Fruit fly (Drosophila melanogaster) whole organism, prepupa: Measurements from ENCODE around the gene CG31661.

Source experiments
- Blimp-1 ChIP-seq: fragments of 200-800 bp; sonication (Bioruptor generic); optimal IDR thresholded peaks from 3 replicates; lab custom pipeline; 2017; ENCODE audit warnings: missing biosample characterization, missing genetic modification characterization, mild to moderate bottlenecking, moderate library complexity, missing genetic modification reagents
- CG10669 ChIP-seq: fragments of 200-800 bp; sonication (Bioruptor generic); optimal IDR thresholded peaks from 3 replicates; lab custom pipeline; 2018; ENCODE audit warnings: missing biosample characterization, mild to moderate bottlenecking, missing genetic modification characterization, moderate library complexity
- CG11294 ChIP-seq: fragments of 200-800 bp; sonication (Bioruptor generic); IDR thresholded peaks from 2 replicates; pipeline ENCODE4 v1.3.6; 2022; ENCODE audit warnings: missing biosample characterization, missing genetic modification characterization
- CG11762 ChIP-seq: fragments of 200-800 bp; sonication (Bioruptor generic); optimal IDR thresholded peaks from 3 replicates; lab custom pipeline; 2016; ENCODE audit warnings: missing biosample characterization, missing genetic modification characterization; ENCODE audit not compliant: insufficient read depth
- CG11902 ChIP-seq: fragments of 200-800 bp; sonication (Bioruptor generic); optimal IDR thresholded peaks from 3 replicates; lab custom pipeline; 2016; ENCODE audit warnings: missing biosample characterization, missing genetic modification characterization
- CG16779 ChIP-seq: fragments of 200-800 bp; sonication (Bioruptor generic); optimal IDR thresholded peaks from 3 replicates; lab custom pipeline; 2017; ENCODE audit warnings: missing biosample characterization, mild to moderate bottlenecking, missing genetic modification characterization
- CG3032 ChIP-seq: fragments of 200-800 bp; optimal IDR thresholded peaks from 2 replicates; lab custom pipeline; 2019; ENCODE audit warnings: missing biosample characterization, mild to moderate bottlenecking, missing genetic modification characterization, moderate library complexity
- CG34406 ChIP-seq: fragments of 200-800 bp; sonication (Bioruptor generic); optimal IDR thresholded peaks from 3 replicates; lab custom pipeline; 2016; ENCODE audit warnings: missing biosample characterization, missing genetic modification characterization
- CG3919 ChIP-seq: fragments of 200-800 bp; sonication (Bioruptor generic); optimal IDR thresholded peaks from 3 replicates; lab custom pipeline; 2016; ENCODE audit warnings: missing biosample characterization, missing genetic modification characterization
- CG6163 ChIP-seq: fragments of 200-800 bp; sonication (Bioruptor generic); IDR thresholded peaks from 3 replicates; pipeline ENCODE4 v1.3.6; 2022; ENCODE audit warnings: missing biosample characterization, missing genetic modification characterization
- CG6792 ChIP-seq: fragments of 200-800 bp; sonication (Bioruptor generic); optimal IDR thresholded peaks from 3 replicates; lab custom pipeline; 2016; ENCODE audit warnings: missing biosample characterization, missing genetic modification characterization
- CG6808 ChIP-seq: fragments of 200-800 bp; sonication (Bioruptor generic); optimal IDR thresholded peaks from 3 replicates; lab custom pipeline; 2017; ENCODE audit warnings: missing biosample characterization, missing genetic modification characterization, mild to moderate bottlenecking, moderate library complexity, missing genetic modification reagents
- CG6854 ChIP-seq: fragments of 200-800 bp; sonication (Bioruptor generic); optimal IDR thresholded peaks from 2 replicates; lab custom pipeline; 2017; ENCODE audit warnings: missing biosample characterization, mild to moderate bottlenecking, missing genetic modification characterization
- CG7368 ChIP-seq: fragments of 200-800 bp; sonication (Bioruptor generic); optimal IDR thresholded peaks from 3 replicates; lab custom pipeline; 2016; ENCODE audit warnings: missing biosample characterization, missing genetic modification characterization
- CG8119 ChIP-seq: fragments of 200-800 bp; sonication (Bioruptor generic); IDR thresholded peaks from 3 replicates; pipeline ENCODE4 v1.3.6; 2022; ENCODE audit warnings: missing biosample characterization, missing genetic modification characterization
- CG8319 ChIP-seq: fragments of 200-800 bp; sonication (Bioruptor generic); optimal IDR thresholded peaks from 3 replicates; lab custom pipeline; 2016; ENCODE audit warnings: missing biosample characterization, missing genetic modification characterization
- CG9139 ChIP-seq: fragments of 200-800 bp; sonication (Bioruptor generic); optimal IDR thresholded peaks from 3 replicates; lab custom pipeline; 2017; ENCODE audit warnings: missing biosample characterization, mild to moderate bottlenecking, missing genetic modification characterization
- Eip75B ChIP-seq: fragments of 200-800 bp; sonication (Bioruptor generic); optimal IDR thresholded peaks from 3 replicates; lab custom pipeline; 2016; ENCODE audit warnings: missing biosample characterization, missing genetic modification characterization
- Eip78C ChIP-seq: fragments of 200-800 bp; sonication (Bioruptor generic); peaks from one replicate; lab custom pipeline; 2016; ENCODE audit warnings: missing biosample characterization, missing genetic modification characterization
- Eip93F ChIP-seq: fragments of 200-800 bp; sonication (Bioruptor generic); optimal IDR thresholded peaks from 2 replicates; lab custom pipeline; 2016; ENCODE audit warnings: missing biosample characterization, mild to moderate bottlenecking, missing genetic modification characterization
- Ets96B ChIP-seq: fragments of 200-800 bp; optimal IDR thresholded peaks from 2 replicates; lab custom pipeline; 2019; ENCODE audit warnings: missing biosample characterization, mild to moderate bottlenecking, missing genetic modification characterization, moderate library complexity
- Gug ChIP-seq: fragments of 200-800 bp; sonication (Bioruptor generic); IDR thresholded peaks from 2 replicates; pipeline ENCODE4 v1.3.6; 2022; ENCODE audit warnings: missing biosample characterization, missing genetic modification characterization
- Hr38 ChIP-seq: sonication (Bioruptor generic); optimal IDR thresholded peaks from 2 replicates; lab custom pipeline; 2016; ENCODE audit warnings: missing biosample characterization, missing genetic modification characterization
- Hr39 ChIP-seq: fragments of 200-800 bp; sonication (Bioruptor generic); optimal IDR thresholded peaks from 2 replicates; lab custom pipeline; 2016; ENCODE audit warnings: missing biosample characterization, missing genetic modification characterization
- Hr4 ChIP-seq: fragments of 200-800 bp; sonication (Bioruptor generic); optimal IDR thresholded peaks from 3 replicates; lab custom pipeline; 2016; ENCODE audit warnings: missing biosample characterization, missing genetic modification characterization
- Lpt ChIP-seq: fragments of 200-800 bp; sonication (Bioruptor generic); optimal IDR thresholded peaks from 3 replicates; lab custom pipeline; 2016; ENCODE audit warnings: missing biosample characterization, missing genetic modification characterization
- Met ChIP-seq: fragments of 200-800 bp; sonication (Bioruptor generic); optimal IDR thresholded peaks from 3 replicates; lab custom pipeline; 2016; ENCODE audit warnings: missing biosample characterization, missing genetic modification characterization
- OdsH ChIP-seq: fragments of 200-800 bp; sonication (Bioruptor generic); optimal IDR thresholded peaks from 3 replicates; lab custom pipeline; 2016; ENCODE audit warnings: missing biosample characterization, missing genetic modification characterization
- Smox ChIP-seq: fragments of 200-800 bp; sonication (Bioruptor generic); optimal IDR thresholded peaks from 3 replicates; lab custom pipeline; 2016; ENCODE audit warnings: missing biosample characterization, missing genetic modification characterization
- Sox102F ChIP-seq: fragments of 200-800 bp; sonication (Bioruptor generic); optimal IDR thresholded peaks from 2 replicates; lab custom pipeline; 2016; ENCODE audit warnings: missing biosample characterization, mild to moderate bottlenecking, missing genetic modification characterization
- Sox14 ChIP-seq: fragments of 200-800 bp; sonication (Bioruptor generic); optimal IDR thresholded peaks from 3 replicates; lab custom pipeline; 2016; ENCODE audit warnings: missing biosample characterization, missing genetic modification characterization
- Sox15 ChIP-seq: fragments of 200-800 bp; sonication (Bioruptor generic); optimal IDR thresholded peaks from 3 replicates; lab custom pipeline; 2016; ENCODE audit warnings: missing biosample characterization, missing genetic modification characterization
- achi ChIP-seq: fragments of 200-800 bp; sonication (Bioruptor generic); optimal IDR thresholded peaks from 3 replicates; lab custom pipeline; 2016; ENCODE audit warnings: missing biosample characterization, missing genetic modification characterization
- acj6 ChIP-seq: fragments of 200-800 bp; sonication (Bioruptor generic); optimal IDR thresholded peaks from 3 replicates; lab custom pipeline; 2016; ENCODE audit warnings: missing biosample characterization, missing genetic modification characterization
- cyc ChIP-seq: fragments of 200-800 bp; sonication (Bioruptor generic); optimal IDR thresholded peaks from 3 replicates; lab custom pipeline; 2016; ENCODE audit warnings: missing biosample characterization, missing genetic modification characterization
- dac ChIP-seq: fragments of 200-800 bp; sonication (Bioruptor generic); optimal IDR thresholded peaks from 2 replicates; lab custom pipeline; 2017; ENCODE audit warnings: missing biosample characterization, mild to moderate bottlenecking, missing genetic modification characterization
- eg ChIP-seq: fragments of 200-800 bp; sonication (Bioruptor generic); IDR thresholded peaks from 3 replicates; pipeline ENCODE4 v1.3.6; 2022; ENCODE audit warnings: missing biosample characterization, missing genetic modification characterization
- esn ChIP-seq: fragments of 200-800 bp; sonication (Bioruptor generic); optimal IDR thresholded peaks from 2 replicates; lab custom pipeline; 2016; ENCODE audit warnings: missing biosample characterization, mild to moderate bottlenecking, missing genetic modification characterization, moderate library complexity
- fd59A ChIP-seq: fragments of 200-800 bp; sonication (Bioruptor generic); optimal IDR thresholded peaks from 2 replicates; lab custom pipeline; 2017; ENCODE audit warnings: missing biosample characterization, mild to moderate bottlenecking, missing genetic modification characterization, missing genetic modification reagents
- fd85E ChIP-seq: fragments of 200-800 bp; sonication (Bioruptor generic); optimal IDR thresholded peaks from 3 replicates; lab custom pipeline; 2016; ENCODE audit warnings: missing biosample characterization, missing genetic modification characterization
- fkh ChIP-seq: fragments of 200-800 bp; sonication (Bioruptor generic); optimal IDR thresholded peaks from 3 replicates; lab custom pipeline; 2017; ENCODE audit warnings: missing biosample characterization, mild to moderate bottlenecking, missing genetic modification characterization, moderate library complexity
- lz ChIP-seq: fragments of 200-800 bp; sonication (Bioruptor generic); optimal IDR thresholded peaks from 3 replicates; lab custom pipeline; 2016; ENCODE audit warnings: missing biosample characterization, missing genetic modification characterization
- net ChIP-seq: fragments of 200-800 bp; sonication (Bioruptor generic); optimal IDR thresholded peaks from 3 replicates; lab custom pipeline; 2016; ENCODE audit warnings: missing biosample characterization, missing genetic modification characterization
- pdm3 ChIP-seq: fragments of 200-800 bp; sonication (Bioruptor generic); optimal IDR thresholded peaks from 3 replicates; lab custom pipeline; 2016; ENCODE audit warnings: missing biosample characterization, missing genetic modification characterization
- salr ChIP-seq, 2 experiments: fragments of 200-800 bp; sonication (Bioruptor generic); optimal IDR thresholded peaks; 3 replicates each; lab custom pipeline; 2016 to 2018; ENCODE audit warnings: missing biosample characterization in 2 of 2, missing genetic modification characterization in 2 of 2, mild to moderate bottlenecking in 1 of 2
- spab ChIP-seq: fragments of 200-800 bp; sonication (Bioruptor generic); optimal IDR thresholded peaks from 2 replicates; lab custom pipeline; 2017; ENCODE audit warnings: missing biosample characterization, mild to moderate bottlenecking, missing genetic modification characterization, missing genetic modification reagents
- ss ChIP-seq, 2 experiments: fragments of 200-800 bp; sonication (Bioruptor generic); optimal IDR thresholded peaks; 2 replicates in 1 of 2; 3 replicates in 1 of 2; lab custom pipeline; 2017 to 2018; ENCODE audit warnings: mild to moderate bottlenecking in 2 of 2, missing biosample characterization in 2 of 2, missing genetic modification characterization in 2 of 2, moderate library complexity in 1 of 2
- topi ChIP-seq: fragments of 200-800 bp; sonication (Bioruptor generic); optimal IDR thresholded peaks from 3 replicates; lab custom pipeline; 2016; ENCODE audit warnings: missing biosample characterization, missing genetic modification characterization
- vri ChIP-seq: fragments of 200-800 bp; sonication (Bioruptor generic); optimal IDR thresholded peaks from 3 replicates; lab custom pipeline; 2016; ENCODE audit warnings: missing biosample characterization, mild to moderate bottlenecking, missing genetic modification characterization

Gene CG31661

DNA sequence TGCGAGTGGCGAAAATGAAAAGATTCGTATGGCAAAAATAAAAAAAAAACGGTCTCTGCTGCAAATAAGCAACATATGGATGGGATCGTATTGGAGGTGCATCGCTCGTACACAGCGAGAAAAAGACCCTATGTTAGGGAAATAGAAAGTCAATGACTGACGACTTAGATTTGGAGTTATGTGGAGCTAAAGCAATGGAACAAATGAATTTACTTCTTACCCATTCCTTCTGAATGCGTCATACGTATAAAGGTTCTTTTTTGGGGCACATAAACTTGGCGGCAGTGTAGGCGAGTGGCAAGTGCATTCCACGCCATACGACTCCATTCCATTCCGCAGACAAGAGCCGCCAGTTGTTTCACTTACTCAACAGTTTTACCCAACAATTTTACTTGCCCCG lies 26.3 kb upstream of the CG31661 start (continued):
- TF ChIP-seq Hr39 (GFP tag; lab: Kevin White, UChicago): peak; percentile 75
- peak; percentile 81 for TF ChIP-seq CG10669 (GFP tag; lab: Kevin White, UChicago)
- TF ChIP-seq CG16779: peak; percentile 24
- no peak for TF ChIP-seq Eip93F
- TF ChIP-seq Lpt (GFP tag; lab: Kevin White, UChicago): peak; percentile 9
- TF ChIP-seq dac (GFP tag; lab: Kevin White, UChicago): no peak
- peak; percentile 85 for TF ChIP-seq CG6163 (GFP tag; lab: Robert Waterston, UW)
- peak; percentile 78 for TF ChIP-seq fd59A

DNA sequence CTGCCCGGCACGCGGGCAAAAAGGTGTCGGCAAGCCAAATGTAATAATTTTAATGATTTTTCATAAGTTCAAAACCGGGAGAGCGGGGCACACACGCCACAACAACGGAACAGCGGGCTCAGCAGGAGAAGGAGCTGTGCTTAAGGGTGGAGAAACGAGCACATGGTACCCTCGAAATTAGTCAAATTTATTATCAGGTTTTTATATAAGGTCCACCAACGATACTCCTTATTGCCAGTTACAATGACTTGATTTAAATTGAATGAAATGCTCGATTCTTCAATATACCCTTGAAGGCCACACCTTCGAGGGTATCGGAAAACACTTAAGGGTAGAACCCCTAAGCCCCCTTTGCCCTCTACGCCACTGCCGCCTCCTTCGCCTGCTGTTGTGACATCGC lies 23.6 kb upstream of the CG31661 start:
- TF ChIP-seq CG3919 (GFP tag; lab: Kevin White, UChicago) (peak; percentile 39), Eip78C (peak; percentile 78), CG11762 (GFP tag; lab: Kevin White, UChicago) (no peak), CG6163 (GFP tag; lab: Robert Waterston, UW) (peak; percentile 65; the same call in 2 of the 3 replicates), Smox (GFP tag; lab: Kevin White, UChicago) (peak; percentile 62), CG8319 (GFP tag; lab: Kevin White, UChicago) (peak; percentile 49), CG6808 (peak; percentile 7), CG6854 (peak; percentile 53), OdsH (GFP tag; lab: Kevin White, UChicago) (peak; percentile 45), Met (GFP tag; lab: Kevin White, UChicago) (peak; percentile 82), CG11294 (no peak), achi (GFP tag; lab: Kevin White, UChicago) (peak; percentile 32), CG11902 (GFP tag; lab: Kevin White, UChicago) (peak; percentile 28), esn (peak; percentile 77), Ets96B (peak; percentile 29), Gug (GFP tag; lab: Robert Waterston, UW) (no peak), spab (peak; percentile 22), CG8119 (GFP tag; lab: Robert Waterston, UW) (no peak), vri (GFP tag; lab: Kevin White, UChicago) (peak; percentile 68), CG7368 (GFP tag; lab: Kevin White, UChicago) (peak; percentile 47), ss (GFP tag; optimal IDR thresholded peaks at IDR 0.05; lab: Kevin White, UChicago) (peak in 1 of 2 experiments; percentile 23), CG10669 (GFP tag; lab: Kevin White, UChicago) (peak; percentile 38), Eip93F (no peak), Lpt (GFP tag; lab: Kevin White, UChicago) (no peak), topi (GFP tag; lab: Kevin White, UChicago) (peak; percentile 72), pdm3 (GFP tag; lab: Kevin White, UChicago) (peak; percentile 52), Eip75B (GFP tag; lab: Kevin White, UChicago) (peak; percentile 39), Blimp-1 (GFP tag; lab: Kevin White, UChicago) (peak; percentile 36), Hr4 (GFP tag; lab: Kevin White, UChicago) (no peak), lz (GFP tag; lab: Kevin White, UChicago) (peak; percentile 70), Sox15 (GFP tag; lab: Kevin White, UChicago) (peak; percentile 21), fd59A (peak; percentile 39), CG3032 (tag; lab: Kevin White, UChicago) (peak; percentile 32), CG34406 (GFP tag; lab: Kevin White, UChicago) (peak; percentile 46), cyc (GFP tag; lab: Kevin White, UChicago) (peak; percentile 78), fd85E (no peak), Sox102F (GFP tag; lab: Kevin White, UChicago) (peak; percentile 72), Sox14 (peak; percentile 52), Hr38 (GFP tag; lab: Kevin White, UChicago) (no peak), CG9139 (GFP tag; lab: Kevin White, UChicago) (no peak), salr (GFP tag; optimal IDR thresholded peaks at IDR 0.05; lab: Kevin White, UChicago) (peak in 1 of 2 experiments; percentile 22), fkh (no peak), dac (GFP tag; lab: Kevin White, UChicago) (no peak), acj6 (peak; percentile 51), net (GFP tag; lab: Kevin White, UChicago) (peak; percentile 19), CG6792 (GFP tag; lab: Kevin White, UChicago) (peak; percentile 58), eg (GFP tag; lab: Robert Waterston, UW) (no peak), CG16779 (no peak)
